Worm (Caenorhabditis elegans) whole organism, L2 larva: ENCODE data around the gene F42A10.7.

Source experiments
- F13H6.1 ChIP-seq: sonication (generic microtip); optimal IDR thresholded peaks from 2 replicates; lab custom pipeline; 2016; ENCODE audit warnings: missing genetic modification characterization, missing compliant biosample characterization
- ZK546.5 ChIP-seq: sonication (generic microtip); optimal IDR thresholded peaks from 2 replicates; lab custom pipeline; 2017; ENCODE audit warnings: missing biosample characterization, missing genetic modification characterization
- ama-1 ChIP-seq: fragments of 150-350 bp; optimal IDR thresholded peaks from 2 replicates; lab custom pipeline; 2018; ENCODE audit warnings: inconsistent platforms
- egl-27 ChIP-seq: sonication (generic microtip); optimal IDR thresholded peaks from 3 replicates; lab custom pipeline; 2017; ENCODE audit warnings: missing biosample characterization, missing genetic modification reagents, missing genetic modification characterization
- elt-1 ChIP-seq: fragments of 150-350 bp; optimal IDR thresholded peaks from 2 replicates; lab custom pipeline; 2014; ENCODE audit warnings: missing biosample characterization, missing genetic modification characterization
- mdl-1 ChIP-seq, 2 experiments: fragments of 150-350 bp in 1 of 2; sonication (generic microtip) in 1 of 2; optimal IDR thresholded peaks; 2 replicates each; lab custom pipeline; 2017; ENCODE audit warnings: missing biosample characterization in 2 of 2, missing genetic modification characterization in 2 of 2
- nhr-11 ChIP-seq: fragments of 150-350 bp; optimal IDR thresholded peaks from 2 replicates; lab custom pipeline; 2014; ENCODE audit warnings: missing biosample characterization, missing genetic modification characterization
- nhr-12 ChIP-seq: fragments of 150-350 bp; optimal IDR thresholded peaks from 2 replicates; lab custom pipeline; 2014; ENCODE audit warnings: missing biosample characterization, missing genetic modification characterization
- nhr-237 ChIP-seq: fragments of 150-350 bp; optimal IDR thresholded peaks from 2 replicates; lab custom pipeline; 2014; ENCODE audit warnings: missing biosample characterization, missing genetic modification characterization
- unc-62 ChIP-seq: fragments of 150-350 bp; optimal IDR thresholded peaks from 2 replicates; lab custom pipeline; 2014; ENCODE audit warnings: missing biosample characterization, missing genetic modification reagents, missing genetic modification characterization
- ztf-11 ChIP-seq: sonication (generic microtip); optimal IDR thresholded peaks from 2 replicates; lab custom pipeline; 2017; ENCODE audit warnings: missing biosample characterization, missing genetic modification characterization

- no peak for TF ChIP-seq nhr-237 (tag; lab: Kevin White, UChicago)
- TF ChIP-seq ama-1 (lab: Kevin White, UChicago): no peak
- TF ChIP-seq ztf-11 (tag; lab: Kevin White, UChicago): no peak
- no peak for TF ChIP-seq ZK546.5 (tag; lab: Kevin White, UChicago)
- no peak for TF ChIP-seq mdl-1 (tag; optimal IDR thresholded peaks at IDR 0.05; lab: Kevin White, UChicago)
- TF ChIP-seq unc-62 (GFP tag; lab: Kevin White, UChicago): no peak
- TF ChIP-seq elt-1 (tag; lab: Kevin White, UChicago): peak; percentile 83
- TF ChIP-seq egl-27 (tag; lab: Kevin White, UChicago): peak; percentile 59
- TF ChIP-seq nhr-12 (tag; lab: Kevin White, UChicago): no peak
- TF ChIP-seq F13H6.1 (tag; lab: Kevin White, UChicago): no peak
- TF ChIP-seq nhr-11: no peak
Observed at ce11 chrIII:6132068-6132467, 46.4 kb downstream of the F42A10.7 start.
